Fruit fly (Drosophila melanogaster): ENCODE results near the gene morgue.

dm6 chr2L:4464946-4465345 lies 20.5 kb upstream of the morgue start, which contains the start of gene FIG4:
- no peak for TF ChIP-seq OdsH (GFP tag; optimal IDR thresholded peaks at IDR 0.05)
- no peak for TF ChIP-seq Vsx2 (GFP tag; optimal IDR thresholded peaks at IDR 0.05; ENCODE audit: partially characterized antibody)
- TF ChIP-seq br (GFP tag; optimal IDR thresholded peaks at IDR 0.05): no peak
- TF ChIP-seq pan (optimal IDR thresholded peaks at IDR 0.05): no peak
- TF ChIP-seq HLH106 (tag; optimal IDR thresholded peaks at IDR 0.05): no peak
- no peak for TF ChIP-seq lola (GFP tag; optimal IDR thresholded peaks at IDR 0.05)

Measured in whole organism, wandering third instar larva.